Worm (Caenorhabditis elegans): ENCODE measurements around the gene nas-28.

The nas-28 gene

DNA sequence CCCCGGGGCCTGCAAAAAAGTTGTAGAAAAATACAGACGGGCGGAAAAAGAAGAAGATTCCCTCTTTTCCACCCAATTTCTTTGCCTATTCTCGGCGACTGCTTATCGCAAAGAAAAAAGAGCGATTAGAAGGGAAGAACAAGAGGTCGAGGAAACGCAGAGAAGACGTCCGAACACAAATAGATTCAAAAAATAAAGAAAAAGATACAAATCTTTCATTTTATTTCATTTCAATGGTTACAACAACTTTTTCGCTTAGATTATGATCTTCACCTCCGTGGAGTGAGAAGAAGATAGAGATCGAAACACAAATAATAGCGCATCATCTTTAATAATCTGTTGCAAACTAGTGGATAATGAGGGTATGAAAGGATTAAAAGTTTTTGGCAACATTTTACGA lies 51.0 kb downstream of the nas-28 start:
- no peak for TF ChIP-seq hmbx-1 (tag; optimal IDR thresholded peaks at IDR 0.05)
- TF ChIP-seq aly-1 (tag; optimal IDR thresholded peaks at IDR 0.05), result no peak
- TF ChIP-seq flt-1 (GFP tag; IDR thresholded peaks at IDR 0.05), result no peak
- no peak for TF ChIP-seq hmg-4 (GFP tag; optimal IDR thresholded peaks at IDR 0.05)
- no peak for TF ChIP-seq ets-7 (tag; optimal IDR thresholded peaks at IDR 0.05)
- no peak for TF ChIP-seq ceh-36 (tag; optimal IDR thresholded peaks at IDR 0.05)
- TF ChIP-seq hnd-1 (tag; optimal IDR thresholded peaks at IDR 0.05), result no peak
- TF ChIP-seq scrt-1 (GFP tag; IDR thresholded peaks at IDR 0.05), result no peak
- no peak for TF ChIP-seq pes-1 (GFP tag; IDR thresholded peaks at IDR 0.05)
- TF ChIP-seq tbx-11 (GFP tag; IDR thresholded peaks at IDR 0.05), result no peak
- TF ChIP-seq sea-1 (GFP tag; conservative IDR thresholded peaks at IDR 0.05), result no peak
- no peak for TF ChIP-seq ama-1 (optimal IDR thresholded peaks at IDR 0.05)
- TF ChIP-seq F13C5.2 (tag; optimal IDR thresholded peaks at IDR 0.05), result no peak
- no peak for TF ChIP-seq tra-4 (tag; optimal IDR thresholded peaks at IDR 0.05)
- no peak for TF ChIP-seq tbx-37 (GFP tag; conservative IDR thresholded peaks at IDR 0.05)
- no peak for TF ChIP-seq ceh-13 (GFP tag; optimal IDR thresholded peaks at IDR 0.05)
- no peak for TF ChIP-seq B0310.2 (tag; optimal IDR thresholded peaks at IDR 0.05)
